Worm (Caenorhabditis elegans) whole organism, L4 larva: ENCODE results near the gene csn-5.

Experiments used
- D1046.2 ChIP-seq: fragments of 200-800 bp; sonication (Bioruptor generic); IDR thresholded peaks from 2 replicates; pipeline ENCODE4 v1.3.6; 2022; ENCODE audit warnings: missing genetic modification characterization, missing compliant biosample characterization
- F10B5.3 ChIP-seq: sonication (generic microtip); optimal IDR thresholded peaks from 2 replicates; lab custom pipeline; 2016; ENCODE audit warnings: mild to moderate bottlenecking, missing genetic modification characterization, missing compliant biosample characterization
- F26F4.8 ChIP-seq: fragments of 200-800 bp; sonication (Bioruptor generic); conservative IDR thresholded peaks from 2 replicates; pipeline ENCODE4 v1.3.6; 2022; ENCODE audit warnings: missing genetic modification characterization, missing compliant biosample characterization
- F49E8.2 ChIP-seq: sonication (generic microtip); optimal IDR thresholded peaks from 2 replicates; lab custom pipeline; 2016; ENCODE audit warnings: missing compliant biosample characterization, mild to moderate bottlenecking, missing genetic modification characterization, borderline replicate concordance
- R02D3.7 ChIP-seq: fragments of 150-350 bp; sonication (generic microtip); optimal IDR thresholded peaks from 3 replicates; lab custom pipeline; 2014; ENCODE audit warnings: missing biosample characterization, missing genetic modification characterization
- Y48G9A.11 ChIP-seq: fragments of 200-800 bp; sonication (Bioruptor generic); IDR thresholded peaks from 2 replicates; pipeline ENCODE4 v1.3.6; 2022; ENCODE audit warnings: missing genetic modification reagents, missing genetic modification characterization, missing compliant biosample characterization
- arid-1 ChIP-seq: fragments of 200-800 bp; sonication (Bioruptor generic); conservative IDR thresholded peaks from 2 replicates; pipeline ENCODE4 v1.3.6; 2022; ENCODE audit warnings: missing genetic modification reagents, missing genetic modification characterization, missing compliant biosample characterization
- attf-4 ChIP-seq: sonication (generic microtip); optimal IDR thresholded peaks from 3 replicates; lab custom pipeline; 2017; ENCODE audit warnings: missing biosample characterization, missing genetic modification characterization
- ceh-44 ChIP-seq: fragments of 200-800 bp; sonication (Bioruptor generic); IDR thresholded peaks from 2 replicates; pipeline ENCODE4 v1.3.6; 2022; ENCODE audit warnings: missing genetic modification reagents, missing genetic modification characterization, missing compliant biosample characterization
- ceh-82 ChIP-seq: sonication (generic microtip); optimal IDR thresholded peaks from 2 replicates; lab custom pipeline; 2017; ENCODE audit warnings: missing biosample characterization, missing genetic modification characterization
- cey-2 ChIP-seq: sonication (generic microtip); optimal IDR thresholded peaks from 3 replicates; lab custom pipeline; 2017; ENCODE audit warnings: missing genetic modification characterization, mild to moderate bottlenecking, missing compliant biosample characterization, antibody characterized with exemption, borderline replicate concordance; ENCODE audit not compliant: insufficient read depth
- ctbp-1 ChIP-seq: fragments of 200-800 bp; sonication (Bioruptor generic); IDR thresholded peaks from 2 replicates; pipeline ENCODE4 v1.3.6; 2022; ENCODE audit warnings: missing genetic modification reagents, missing genetic modification characterization, missing compliant biosample characterization
- daf-19 ChIP-seq: fragments of 200-800 bp; sonication (Bioruptor generic); conservative IDR thresholded peaks from 2 replicates; pipeline ENCODE4 v1.3.6; 2022; ENCODE audit warnings: missing genetic modification characterization, missing compliant biosample characterization
- dpl-1 ChIP-seq: fragments of 150-350 bp; optimal IDR thresholded peaks from 2 replicates; lab custom pipeline; 2014; ENCODE audit warnings: missing biosample characterization, missing genetic modification reagents, missing genetic modification characterization
- duxl-1 ChIP-seq: sonication (generic microtip); optimal IDR thresholded peaks from 2 replicates; lab custom pipeline; 2016; ENCODE audit warnings: mild to moderate bottlenecking, missing genetic modification characterization, moderate library complexity, missing compliant biosample characterization; ENCODE audit not compliant: poor library complexity
- egl-27 ChIP-seq: sonication (generic microtip); optimal IDR thresholded peaks from 3 replicates; lab custom pipeline; 2017; ENCODE audit warnings: missing biosample characterization, missing genetic modification reagents, missing genetic modification characterization
- fkh-10 ChIP-seq: fragments of 150-350 bp; optimal IDR thresholded peaks from 2 replicates; lab custom pipeline; 2014; ENCODE audit warnings: missing biosample characterization, missing genetic modification reagents, missing genetic modification characterization
- fos-1 ChIP-seq: fragments of 150-350 bp; optimal IDR thresholded peaks from 2 replicates; lab custom pipeline; 2014; ENCODE audit warnings: missing biosample characterization, missing genetic modification characterization
- hlh-11 ChIP-seq: fragments of 200-800 bp; sonication (Bioruptor generic); optimal IDR thresholded peaks from 2 replicates; lab custom pipeline; 2018; ENCODE audit warnings: mild to moderate bottlenecking, missing genetic modification characterization, missing compliant biosample characterization
- hlh-30 ChIP-seq: sonication (generic microtip); optimal IDR thresholded peaks from 2 replicates; lab custom pipeline; 2017; ENCODE audit warnings: antibody characterized with exemption, mild to moderate bottlenecking, missing genetic modification characterization, missing compliant biosample characterization; ENCODE audit not compliant: insufficient read depth
- lin-1 ChIP-seq: fragments of 200-800 bp; sonication (Bioruptor generic); IDR thresholded peaks from 2 replicates; pipeline ENCODE4 v1.3.6; 2022; ENCODE audit warnings: missing genetic modification reagents, missing genetic modification characterization, missing compliant biosample characterization
- lin-38 ChIP-seq: fragments of 200-800 bp; sonication (Bioruptor generic); IDR thresholded peaks from 2 replicates; pipeline ENCODE4 v1.3.6; 2022; ENCODE audit warnings: missing genetic modification reagents, missing genetic modification characterization, missing compliant biosample characterization
- lir-3 ChIP-seq: sonication (generic microtip); optimal IDR thresholded peaks from 2 replicates; lab custom pipeline; 2016; ENCODE audit warnings: mild to moderate bottlenecking, missing genetic modification characterization, missing compliant biosample characterization
- lsy-2 ChIP-seq, 2 experiments: fragments of 150-350 bp in 1 of 2; sonication (generic microtip) in 1 of 2; optimal IDR thresholded peaks; 2 replicates each; lab custom pipeline; 2014 to 2017; ENCODE audit warnings: missing biosample characterization in 2 of 2, missing genetic modification characterization in 2 of 2
- mdl-1 ChIP-seq, 2 experiments: fragments of 150-350 bp in 1 of 2; sonication (generic microtip) in 1 of 2; optimal IDR thresholded peaks; 2 replicates each; lab custom pipeline; 2014 to 2017; ENCODE audit warnings: missing biosample characterization in 2 of 2, missing genetic modification characterization in 2 of 2
- mep-1 ChIP-seq: fragments of 150-350 bp; sonication (generic microtip); optimal IDR thresholded peaks from 3 replicates; lab custom pipeline; 2014; ENCODE audit warnings: missing biosample characterization, missing genetic modification characterization
- mes-2 ChIP-seq: sonication (generic microtip); optimal IDR thresholded peaks from 2 replicates; lab custom pipeline; 2016; ENCODE audit warnings: missing genotype, mild to moderate bottlenecking, missing genetic modification characterization, missing compliant biosample characterization; ENCODE audit not compliant: poor library complexity, severe bottlenecking
- mxl-2 ChIP-seq: fragments of 200-800 bp; sonication (Bioruptor generic); conservative IDR thresholded peaks from 2 replicates; pipeline ENCODE4 v1.3.6; 2022; ENCODE audit warnings: missing genetic modification reagents, missing genetic modification characterization, missing compliant biosample characterization
- mxl-3 ChIP-seq: fragments of 200-800 bp; sonication (Bioruptor generic); optimal IDR thresholded peaks from 2 replicates; lab custom pipeline; 2018; ENCODE audit warnings: mild to moderate bottlenecking, missing genetic modification characterization, missing compliant biosample characterization
- nhr-10 ChIP-seq: fragments of 150-350 bp; optimal IDR thresholded peaks from 2 replicates; lab custom pipeline; 2014; ENCODE audit warnings: missing biosample characterization, missing genetic modification characterization
- nhr-11 ChIP-seq: fragments of 150-350 bp; optimal IDR thresholded peaks from 2 replicates; lab custom pipeline; 2014; ENCODE audit warnings: missing biosample characterization, missing genetic modification characterization
- nhr-28 ChIP-seq: fragments of 150-350 bp; optimal IDR thresholded peaks from 2 replicates; lab custom pipeline; 2014; ENCODE audit warnings: missing biosample characterization, missing genetic modification characterization
- nhr-41 ChIP-seq: fragments of 200-800 bp; sonication (Bioruptor generic); IDR thresholded peaks from 2 replicates; pipeline ENCODE4 v1.3.6; 2022; ENCODE audit warnings: missing genetic modification reagents, missing genetic modification characterization, missing compliant biosample characterization
- nhr-42 ChIP-seq: fragments of 200-800 bp; sonication (Bioruptor generic); IDR thresholded peaks from 2 replicates; pipeline ENCODE4 v1.3.6; 2022; ENCODE audit warnings: missing genetic modification characterization, missing compliant biosample characterization
- nhr-48 ChIP-seq: sonication (generic microtip); optimal IDR thresholded peaks from 2 replicates; lab custom pipeline; 2016; ENCODE audit warnings: mild to moderate bottlenecking, missing genetic modification characterization, missing compliant biosample characterization
- nhr-6 ChIP-seq: fragments of 150-350 bp; optimal IDR thresholded peaks from 2 replicates; lab custom pipeline; 2014; ENCODE audit warnings: missing biosample characterization, missing genetic modification characterization
- nhr-76 ChIP-seq: fragments of 150-350 bp; optimal IDR thresholded peaks from 2 replicates; lab custom pipeline; 2014; ENCODE audit warnings: missing biosample characterization, missing genetic modification characterization
- nhr-77 ChIP-seq: fragments of 150-350 bp; optimal IDR thresholded peaks from 2 replicates; lab custom pipeline; 2014; ENCODE audit warnings: missing biosample characterization, missing genetic modification characterization
- pha-4 ChIP-seq, 2 experiments: fragments of 150-350 bp in 1 of 2; fragments of 200-800 bp in 1 of 2; sonication (Bioruptor generic) in 1 of 2; IDR thresholded peaks in 1 of 2; optimal IDR thresholded peaks in 1 of 2; 2 replicates each; pipeline versions ENCODE4 v1.3.6 to Lab custom; 2014 to 2022; ENCODE audit warnings: missing genetic modification characterization in 2 of 2, missing genetic modification reagents in 2 of 2, missing biosample characterization in 1 of 2, missing compliant biosample characterization in 1 of 2
- pqm-1 ChIP-seq: sonication (generic microtip); optimal IDR thresholded peaks from 2 replicates; lab custom pipeline; 2017; ENCODE audit warnings: missing biosample characterization, missing genetic modification characterization
- set-16 ChIP-seq: fragments of 200-800 bp; sonication (Bioruptor generic); IDR thresholded peaks from 2 replicates; pipeline ENCODE4 v1.3.6; 2022; ENCODE audit warnings: missing genetic modification reagents, missing genetic modification characterization, missing compliant biosample characterization
- skn-1 ChIP-seq: fragments of 150-350 bp; optimal IDR thresholded peaks from 2 replicates; lab custom pipeline; 2014; ENCODE audit warnings: missing biosample characterization, missing genetic modification characterization
- spr-1 ChIP-seq: sonication (generic microtip); optimal IDR thresholded peaks from 2 replicates; lab custom pipeline; 2016; ENCODE audit warnings: mild to moderate bottlenecking, missing genetic modification characterization, missing compliant biosample characterization
- spr-3 ChIP-seq: fragments of 200-800 bp; sonication (Bioruptor generic); optimal IDR thresholded peaks from 2 replicates; lab custom pipeline; 2018; ENCODE audit warnings: mild to moderate bottlenecking, missing genetic modification characterization, missing compliant biosample characterization
- tag-97 ChIP-seq: fragments of 200-800 bp; sonication (Bioruptor generic); IDR thresholded peaks from 2 replicates; pipeline ENCODE4 v1.3.6; 2022; ENCODE audit warnings: missing genetic modification characterization, missing compliant biosample characterization
- unc-130 ChIP-seq: sonication (generic microtip); optimal IDR thresholded peaks from 2 replicates; lab custom pipeline; 2016; ENCODE audit warnings: missing genetic modification reagents, missing genetic modification characterization, missing compliant biosample characterization
- unc-39 ChIP-seq: sonication (generic microtip); optimal IDR thresholded peaks from 2 replicates; lab custom pipeline; 2017; ENCODE audit warnings: missing biosample characterization, missing genetic modification characterization
- vab-7 ChIP-seq: fragments of 200-800 bp; sonication (Bioruptor generic); IDR thresholded peaks from 2 replicates; pipeline ENCODE4 v1.3.6; 2022; ENCODE audit warnings: missing genetic modification reagents, missing genetic modification characterization, missing compliant biosample characterization
- zip-11 ChIP-seq: fragments of 200-800 bp; sonication (Bioruptor generic); IDR thresholded peaks from 2 replicates; pipeline ENCODE4 v1.3.6; 2022; ENCODE audit warnings: missing genetic modification characterization, missing compliant biosample characterization
- zip-2 ChIP-seq: fragments of 150-350 bp; optimal IDR thresholded peaks from 2 replicates; lab custom pipeline; 2014; ENCODE audit warnings: missing biosample characterization, missing genetic modification characterization
- ztf-7 ChIP-seq: fragments of 150-350 bp; optimal IDR thresholded peaks from 2 replicates; lab custom pipeline; 2014; ENCODE audit warnings: missing biosample characterization, missing genetic modification characterization

The csn-5 gene

DNA sequence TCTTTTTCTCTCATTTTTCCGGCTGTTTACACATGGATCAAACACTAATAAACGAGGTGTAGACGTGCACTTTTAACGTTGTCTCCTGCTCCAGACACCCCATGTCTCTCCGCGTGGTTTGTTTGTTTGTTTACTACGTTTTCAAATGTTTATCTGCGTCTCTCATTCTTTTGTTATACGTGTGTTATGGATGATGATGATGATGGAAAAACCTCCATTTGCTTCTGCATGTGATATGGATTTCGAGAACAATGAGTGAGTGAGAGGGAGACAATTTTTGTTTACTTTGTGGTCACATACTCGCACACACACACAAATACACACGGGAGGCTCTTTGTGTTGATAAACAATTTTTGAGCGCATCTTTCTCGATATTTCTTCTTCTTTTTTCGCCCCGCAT, 44.9 kb upstream of the csn-5 start (continued):
- TF ChIP-seq hlh-30 (tag; lab: Kevin White, UChicago) (peak; percentile 98), lsy-2 (tag; optimal IDR thresholded peaks at IDR 0.05; lab: Kevin White, UChicago) (peak; percentile 39 to 84), mes-2 (tag; lab: Kevin White, UChicago) (no peak), egl-27 (no peak), F10B5.3 (tag; lab: Kevin White, UChicago) (no peak), D1046.2 (GFP tag; lab: Robert Waterston, UW) (no peak), cey-2 (tag; lab: Kevin White, UChicago) (no peak), nhr-11 (tag; lab: Kevin White, UChicago) (peak; percentile 92), nhr-48 (tag; lab: Kevin White, UChicago) (peak; percentile 53), tag-97 (GFP tag; lab: Robert Waterston, UW) (0 out of 2 replicates have a peak, but pooled peaks have one; percentile 49), unc-130 (GFP tag; lab: Kevin White, UChicago) (no peak), spr-1 (peak; percentile 32), dpl-1 (peak; percentile 42), arid-1 (GFP tag; lab: Robert Waterston, UW) (no peak), nhr-77 (tag; lab: Kevin White, UChicago) (peak; percentile 30), ctbp-1 (GFP tag; lab: Robert Waterston, UW) (no peak), ceh-82 (tag; lab: Kevin White, UChicago) (no peak), lin-1 (no peak), spr-3 (GFP tag; lab: Kevin White, UChicago) (no peak), zip-11 (GFP tag; lab: Robert Waterston, UW) (no peak), duxl-1 (tag; lab: Kevin White, UChicago) (no peak), mdl-1 (tag; optimal IDR thresholded peaks at IDR 0.05; lab: Kevin White, UChicago) (peak; percentile 52 to 92), skn-1 (tag; lab: Kevin White, UChicago) (no peak), F49E8.2 (tag; lab: Kevin White, UChicago) (no peak), mxl-3 (peak; percentile 52), mxl-2 (GFP tag; lab: Robert Waterston, UW) (no peak), F26F4.8 (GFP tag; lab: Robert Waterston, UW) (no peak), pha-4 (GFP tag; IDR thresholded peaks at IDR 0.05; lab: Robert Waterston, UW) (peak; percentile 84), pha-4 (tag; optimal IDR thresholded peaks at IDR 0.05; lab: Kevin White, UChicago) (peak; percentile 98), nhr-6 (no peak), zip-2 (tag; lab: Kevin White, UChicago) (no peak), Y48G9A.11 (GFP tag; lab: Robert Waterston, UW) (no peak), fkh-10 (GFP tag; lab: Kevin White, UChicago) (peak; percentile 4), pqm-1 (no peak), set-16 (GFP tag; lab: Robert Waterston, UW) (0 out of 2 replicates have a peak, but pooled peaks have one; percentile 5), mep-1 (peak; percentile 82), unc-39 (tag; lab: Kevin White, UChicago) (no peak), nhr-42 (GFP tag; lab: Robert Waterston, UW) (peak; percentile 15; the same call in 1 of the 2 replicates), daf-19 (GFP tag; lab: Robert Waterston, UW) (no peak), attf-4 (tag; lab: Kevin White, UChicago) (no peak), nhr-41 (GFP tag; lab: Robert Waterston, UW) (no peak), hlh-11 (tag; lab: Kevin White, UChicago) (peak; percentile 92), ceh-44 (no peak), nhr-10 (no peak), nhr-28 (tag; lab: Kevin White, UChicago) (peak; percentile 51), ztf-7 (tag; lab: Kevin White, UChicago) (no peak), lin-38 (GFP tag; lab: Robert Waterston, UW) (no peak), vab-7 (GFP tag; lab: Robert Waterston, UW) (no peak), nhr-76 (tag; lab: Kevin White, UChicago) (no peak), lir-3 (tag; lab: Kevin White, UChicago) (no peak), fos-1 (no peak), R02D3.7 (tag; lab: Kevin White, UChicago) (no peak)
